Fruit fly (Drosophila melanogaster) whole organism, adult: ENCODE measurements around the gene Rlip.
A peak's percentile ranks its signal among the peaks of the same experiment; 100 is the strongest.

Experiments used
- CG11617 ChIP-seq: fragments of 200-800 bp; sonication (Bioruptor generic); optimal IDR thresholded peaks from 2 replicates; lab custom pipeline; 2017; ENCODE audit warnings: mild to moderate bottlenecking, missing biosample characterization, missing genetic modification reagents, missing genetic modification characterization
- CG12768 ChIP-seq: fragments of 200-800 bp; sonication (Bioruptor generic); optimal IDR thresholded peaks from 2 replicates; lab custom pipeline; 2017; ENCODE audit warnings: missing biosample characterization, missing genetic modification characterization, mild to moderate bottlenecking, moderate library complexity, missing genetic modification reagents
- CG14711 ChIP-seq: fragments of 200-800 bp; sonication (Bioruptor generic); optimal IDR thresholded peaks from 2 replicates; lab custom pipeline; 2018; ENCODE audit warnings: missing biosample characterization, mild to moderate bottlenecking, missing genetic modification characterization, moderate library complexity
- CG1620 ChIP-seq: fragments of 200-800 bp; sonication (Bioruptor generic); optimal IDR thresholded peaks from 2 replicates; lab custom pipeline; 2016; ENCODE audit warnings: missing biosample characterization, missing genetic modification characterization
- Clk ChIP-seq: fragments of 200-800 bp; sonication (Bioruptor generic); optimal IDR thresholded peaks from 2 replicates; lab custom pipeline; 2017; ENCODE audit warnings: missing biosample characterization, missing genetic modification characterization
- Mnt ChIP-seq: fragments of 200-800 bp; sonication (Bioruptor generic); optimal IDR thresholded peaks from 2 replicates; lab custom pipeline; 2016; ENCODE audit warnings: missing biosample characterization, mild to moderate bottlenecking, missing genetic modification characterization
- cic ChIP-seq: fragments of 200-800 bp; sonication (Bioruptor generic); optimal IDR thresholded peaks from 2 replicates; lab custom pipeline; 2017; ENCODE audit warnings: missing biosample characterization, mild to moderate bottlenecking, missing genetic modification characterization, moderate library complexity
- cnc ChIP-seq, 2 experiments: fragments of >200 bp; optimal IDR thresholded peaks; 2 replicates each; lab custom pipeline; 2017
- kay ChIP-seq: fragments of 200-800 bp; sonication (Bioruptor generic); peaks from one replicate; lab custom pipeline; 2016; ENCODE audit warnings: missing biosample characterization, missing genetic modification characterization, borderline replicate concordance

DNA sequence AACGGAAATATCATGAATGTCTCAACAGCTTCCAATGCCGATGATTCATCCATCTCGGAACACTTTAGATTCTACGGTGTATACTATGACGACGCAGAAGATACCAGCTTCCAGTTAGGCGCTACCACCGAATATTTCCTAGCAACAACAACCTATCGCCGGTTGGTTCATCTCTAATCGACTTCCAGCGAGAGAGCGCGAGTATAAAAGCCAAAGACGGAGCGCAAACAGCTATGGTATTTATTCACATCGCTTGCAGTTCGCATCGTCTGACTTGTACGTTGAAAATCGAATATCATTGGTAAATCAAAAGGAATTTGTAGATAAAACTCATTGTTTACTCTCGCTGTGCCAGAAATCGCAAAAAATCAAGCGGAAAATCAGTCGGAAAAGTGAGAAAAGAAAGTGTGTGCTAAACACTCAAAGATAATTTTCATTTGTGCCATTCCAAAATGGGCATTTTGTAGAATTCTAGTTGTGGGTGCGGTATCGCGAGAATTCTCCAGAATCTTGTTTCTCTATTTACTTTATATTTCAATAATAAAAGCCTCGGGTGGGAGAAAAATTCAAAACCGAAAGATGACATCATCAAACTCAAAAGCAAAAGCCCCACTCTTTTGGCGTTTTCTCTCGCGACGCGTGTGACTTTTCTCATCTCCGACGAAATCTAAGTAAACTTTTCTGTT lies 47.7 kb downstream of the Rlip start, which contains the start of gene AnxB9:
- peak; percentile 42 for TF ChIP-seq CG1620 (GFP tag; lab: Kevin White, UChicago)
- TF ChIP-seq cic (GFP tag; lab: Kevin White, UChicago) = peak; percentile 73
- no peak for TF ChIP-seq Clk
- TF ChIP-seq CG14711 (tag; lab: Kevin White, UChicago) = peak; percentile 2
- TF ChIP-seq Mnt (GFP tag; lab: Kevin White, UChicago) = peak; percentile 56
- peak; percentile 91 for TF ChIP-seq kay (GFP tag; lab: Kevin White, UChicago)
- no peak for TF ChIP-seq cnc (optimal IDR thresholded peaks at IDR 0.05; lab: Kevin White, UChicago)
- peak; percentile 46 for TF ChIP-seq CG11617 (GFP tag; lab: Kevin White, UChicago)
- peak; percentile 40 for TF ChIP-seq CG12768 (GFP tag; lab: Kevin White, UChicago)
